ENCODE assay signal across 4 fruit fly cellular contexts in the genomic region with DNA sequence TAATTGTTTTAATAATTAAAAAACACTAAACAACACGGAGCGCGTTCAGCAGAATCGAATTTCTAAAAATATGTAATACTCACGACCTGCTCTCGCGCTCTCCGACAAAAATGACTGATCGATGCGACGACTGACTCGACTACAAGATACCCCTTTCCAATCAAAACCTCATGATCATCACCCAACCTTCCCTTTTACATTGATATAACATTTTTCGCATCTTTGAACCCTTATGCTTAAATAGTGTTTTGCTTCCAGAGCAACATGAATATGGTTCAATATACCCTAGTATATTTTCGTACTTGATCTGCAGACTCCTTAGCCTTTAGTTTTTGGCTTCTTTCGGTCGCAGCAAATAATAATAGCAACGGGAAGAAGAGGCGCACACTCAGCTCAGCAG.
TF ChIP-seq lines count a peak whose summit lies in the region.

No protein-coding gene starts in this region.

- TF ChIP-seq CTCF in whole organism, embryonic (GFP tag; optimal IDR thresholded peaks at IDR 0.05; lab: Kevin White, UChicago) = no peak

TF ChIP-seq in whole organism, embryonic, 481 proteins besides CTCF, POLR2A, EP300 and RAD21 (continues in another document):
- TF ChIP-seq Spps (tag; optimal IDR thresholded peaks at IDR 0.05; lab: Kevin White, UChicago) (no peak), stwl (tag; optimal IDR thresholded peaks at IDR 0.05; lab: Kevin White, UChicago) (no peak), peb (GFP tag; IDR thresholded peaks at IDR 0.05; lab: Robert Waterston, UW) (peak; percentile 79), HmgZ (tag; optimal IDR thresholded peaks at IDR 0.05; lab: Kevin White, UChicago) (peak; percentile 8), Mes4 (GFP tag; optimal IDR thresholded peaks at IDR 0.05; lab: Kevin White, UChicago) (peak; percentile 38), al (GFP tag; IDR thresholded peaks at IDR 0.05; lab: Robert Waterston, UW) (peak; percentile 65; the same call in 1 of the 2 replicates), CG12299 (tag; optimal IDR thresholded peaks at IDR 0.05; lab: Kevin White, UChicago) (no peak), zf30C (GFP tag; optimal IDR thresholded peaks at IDR 0.05; lab: Kevin White, UChicago) (no peak), D19A (tag; optimal IDR thresholded peaks at IDR 0.05; lab: Kevin White, UChicago) (peak; percentile 65), CG11247 (GFP tag; IDR thresholded peaks at IDR 0.05; lab: Robert Waterston, UW) (peak; percentile 65), Blimp-1 (GFP tag; optimal IDR thresholded peaks at IDR 0.05; lab: Kevin White, UChicago) (peak; percentile 62), CG17186 (GFP tag; optimal IDR thresholded peaks at IDR 0.05; lab: Kevin White, UChicago) (peak; percentile 34), D (optimal IDR thresholded peaks at IDR 0.05; lab: Kevin White, UChicago) (no peak), D (GFP tag; optimal IDR thresholded peaks at IDR 0.05; lab: Kevin White, UChicago) (no peak), CG6854 (GFP tag; optimal IDR thresholded peaks at IDR 0.05; lab: Kevin White, UChicago) (peak; percentile 43), CG17568 (GFP tag; optimal IDR thresholded peaks at IDR 0.05; lab: Kevin White, UChicago) (no peak), pzg (GFP tag; optimal IDR thresholded peaks at IDR 0.05; lab: Kevin White, UChicago) (no peak), NK7.1 (GFP tag; optimal IDR thresholded peaks at IDR 0.05; lab: Kevin White, UChicago) (peak; percentile 75), Side (GFP tag; optimal IDR thresholded peaks at IDR 0.05; lab: Kevin White, UChicago) (peak; percentile 71), h (optimal IDR thresholded peaks at IDR 0.05; lab: Kevin White, UChicago) (no peak), CG1647 (GFP tag; optimal IDR thresholded peaks at IDR 0.05; lab: Kevin White, UChicago) (peak; percentile 51), crc (GFP tag; optimal IDR thresholded peaks at IDR 0.05; lab: Kevin White, UChicago) (peak; percentile 37)

TF ChIP-seq in whole organism, prepupa, 60 proteins besides CTCF, POLR2A, EP300 and RAD21 (continues in another document):
- peak; percentile 35 for TF ChIP-seq Met (GFP tag; optimal IDR thresholded peaks at IDR 0.05; lab: Kevin White, UChicago)
- peak; percentile 60 for TF ChIP-seq CG6276 (GFP tag; optimal IDR thresholded peaks at IDR 0.05; lab: Kevin White, UChicago)
- TF ChIP-seq CG6854 (GFP tag; optimal IDR thresholded peaks at IDR 0.05; lab: Kevin White, UChicago) = no peak
- TF ChIP-seq CG11294 (GFP tag; IDR thresholded peaks at IDR 0.05; lab: Robert Waterston, UW) = no peak; the same call in 1 of the 2 replicates
- peak; percentile 40 for TF ChIP-seq cyc (GFP tag; optimal IDR thresholded peaks at IDR 0.05; lab: Kevin White, UChicago)
- TF ChIP-seq CG34406 (GFP tag; optimal IDR thresholded peaks at IDR 0.05; lab: Kevin White, UChicago) = no peak
- peak; percentile 32 for TF ChIP-seq Hr39 (GFP tag; optimal IDR thresholded peaks at IDR 0.05; lab: Kevin White, UChicago)
- TF ChIP-seq CG7368 (GFP tag; optimal IDR thresholded peaks at IDR 0.05; lab: Kevin White, UChicago) = peak; percentile 53
- peak; percentile 12 for TF ChIP-seq CG16779 (tag; optimal IDR thresholded peaks at IDR 0.05; lab: Kevin White, UChicago)
- TF ChIP-seq svp (GFP tag; lab: Kevin White, UChicago) = no peak
- TF ChIP-seq CG6163 (GFP tag; IDR thresholded peaks at IDR 0.05; lab: Robert Waterston, UW) = peak; percentile 81
- TF ChIP-seq CG3032 (tag; optimal IDR thresholded peaks at IDR 0.05; lab: Kevin White, UChicago) = peak; percentile 12
- TF ChIP-seq CG4318 (GFP tag; optimal IDR thresholded peaks at IDR 0.05; lab: Kevin White, UChicago) = peak; percentile 29
- TF ChIP-seq salr (GFP tag; optimal IDR thresholded peaks at IDR 0.05; lab: Kevin White, UChicago) = peak in 1 of 2 experiments; percentile 57
- peak; percentile 70 for TF ChIP-seq CG32006 (GFP tag; optimal IDR thresholded peaks at IDR 0.05; lab: Kevin White, UChicago)
- peak; percentile 24 for TF ChIP-seq CG31627 (GFP tag; optimal IDR thresholded peaks at IDR 0.05; lab: Kevin White, UChicago)
- TF ChIP-seq fkh (GFP tag; optimal IDR thresholded peaks at IDR 0.05; lab: Kevin White, UChicago) = no peak
- peak; percentile 55 for TF ChIP-seq OdsH (GFP tag; optimal IDR thresholded peaks at IDR 0.05; lab: Kevin White, UChicago)
- TF ChIP-seq fd85E (GFP tag; optimal IDR thresholded peaks at IDR 0.05; lab: Kevin White, UChicago) = no peak
- peak; percentile 76 for TF ChIP-seq CG15336 (GFP tag; IDR thresholded peaks at IDR 0.05; lab: Robert Waterston, UW)
- peak; percentile 60 for TF ChIP-seq CG10631 (GFP tag; optimal IDR thresholded peaks at IDR 0.05; lab: Kevin White, UChicago)
- peak; percentile 53 for TF ChIP-seq Ets96B (tag; optimal IDR thresholded peaks at IDR 0.05; lab: Kevin White, UChicago)

TF ChIP-seq in whole organism, pupa, 21 proteins besides CTCF, POLR2A, EP300 and RAD21:
- peak; percentile 86 for TF ChIP-seq Ets98B (GFP tag; IDR thresholded peaks at IDR 0.05; lab: Robert Waterston, UW)
- no peak for TF ChIP-seq EcR (GFP tag; optimal IDR thresholded peaks at IDR 0.05; lab: Kevin White, UChicago)
- peak; percentile 65 for TF ChIP-seq Pif1A (GFP tag; optimal IDR thresholded peaks at IDR 0.05; lab: Kevin White, UChicago)
- TF ChIP-seq CG13204 (GFP tag; optimal IDR thresholded peaks at IDR 0.05; lab: Kevin White, UChicago) = no peak
- peak; percentile 74 for TF ChIP-seq CG8301 (tag; optimal IDR thresholded peaks at IDR 0.05; lab: Kevin White, UChicago)
- TF ChIP-seq CG12605 (GFP tag; IDR thresholded peaks at IDR 0.05; lab: Robert Waterston, UW) = peak; percentile 43; the same call in 1 of the 2 replicates
- peak; percentile 33 for TF ChIP-seq CG9948 (tag; optimal IDR thresholded peaks at IDR 0.05; lab: Kevin White, UChicago)
- peak; percentile 89 for TF ChIP-seq fd96Ca (GFP tag; IDR thresholded peaks at IDR 0.05; lab: Robert Waterston, UW)
- peak; percentile 88 for TF ChIP-seq CG4496 (GFP tag; IDR thresholded peaks at IDR 0.05; lab: Robert Waterston, UW)
- peak; percentile 46 for TF ChIP-seq CG17806 (tag; optimal IDR thresholded peaks at IDR 0.05; lab: Kevin White, UChicago)
- peak; percentile 62 for TF ChIP-seq Pif1B (GFP tag; optimal IDR thresholded peaks at IDR 0.05; lab: Kevin White, UChicago)
- no peak for TF ChIP-seq gl (tag; optimal IDR thresholded peaks at IDR 0.05; lab: Kevin White, UChicago)
- no peak for TF ChIP-seq rn (GFP tag; IDR thresholded peaks at IDR 0.05; lab: Robert Waterston, UW)
- no peak for TF ChIP-seq CG34367 (tag; optimal IDR thresholded peaks at IDR 0.05; lab: Kevin White, UChicago)
- TF ChIP-seq CG15710 (tag; optimal IDR thresholded peaks at IDR 0.05; lab: Kevin White, UChicago) = peak; percentile 8
- peak; percentile 79 for TF ChIP-seq CG14655 (GFP tag; optimal IDR thresholded peaks at IDR 0.05; lab: Kevin White, UChicago)
- peak; percentile 24 for TF ChIP-seq CG8159 (tag; optimal IDR thresholded peaks at IDR 0.05; lab: Kevin White, UChicago)
- TF ChIP-seq CG32121 (GFP tag; IDR thresholded peaks at IDR 0.05; lab: Robert Waterston, UW) = peak; percentile 86
- TF ChIP-seq Snoo (tag; optimal IDR thresholded peaks at IDR 0.05; lab: Kevin White, UChicago) = no peak
- TF ChIP-seq CG10348 (GFP tag; IDR thresholded peaks at IDR 0.05; lab: Robert Waterston, UW) = no peak
- TF ChIP-seq D1 (tag; optimal IDR thresholded peaks at IDR 0.05; lab: Kevin White, UChicago) = no peak

TF ChIP-seq in whole organism, wandering third instar larva, 38 proteins besides CTCF, POLR2A, EP300 and RAD21:
- TF ChIP-seq dmrt93B (GFP tag; optimal IDR thresholded peaks at IDR 0.05; lab: Kevin White, UChicago) (no peak), sv (GFP tag; optimal IDR thresholded peaks at IDR 0.05; lab: Kevin White, UChicago) (peak; percentile 46)
